Worm (Caenorhabditis elegans): ENCODE measurements around the gene srg-10.

srg-10 gene

DNA sequence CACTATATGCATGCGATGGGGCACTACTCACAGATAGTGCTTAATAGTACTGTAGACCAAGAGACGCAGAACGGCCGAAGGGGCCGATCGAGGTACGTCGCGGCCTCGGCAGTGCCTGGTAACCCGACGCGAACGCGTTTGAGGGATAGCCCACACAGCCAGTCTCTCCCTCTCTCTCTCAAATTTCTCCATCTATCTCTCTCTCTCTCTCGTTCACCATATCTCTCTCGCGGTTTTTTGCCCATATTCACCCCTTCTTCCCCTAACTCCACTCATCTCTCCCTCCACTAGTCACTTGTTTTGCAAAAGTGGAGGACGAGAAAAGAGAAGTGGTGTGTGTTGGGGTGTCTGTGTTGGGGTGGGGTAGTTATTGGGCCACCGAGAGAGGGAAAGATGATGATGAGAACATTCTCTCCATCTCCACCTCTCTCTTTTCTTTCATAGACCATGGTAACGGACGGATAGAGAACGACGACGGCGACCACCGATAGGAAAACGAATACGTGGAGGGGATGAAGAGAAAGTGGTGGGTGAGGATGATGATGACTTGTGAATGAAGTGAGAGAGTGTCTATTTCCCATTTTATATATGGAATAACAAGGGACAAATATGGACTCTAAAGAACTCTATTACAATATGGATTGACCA, 10.7 kb upstream of the srg-10 start (continued):
- TF ChIP-seq unc-130 (tag; optimal IDR thresholded peaks at IDR 0.05): no peak
- TF ChIP-seq nhr-28 (tag; optimal IDR thresholded peaks at IDR 0.05): no peak
- no peak for TF ChIP-seq ceh-90 (tag; optimal IDR thresholded peaks at IDR 0.05)
- TF ChIP-seq nhr-90 (tag; optimal IDR thresholded peaks at IDR 0.05; ENCODE audit: poor library complexity): peak; percentile 34
- TF ChIP-seq ceh-63 (GFP tag; optimal IDR thresholded peaks at IDR 0.05): no peak
- TF ChIP-seq tbx-2 (tag; optimal IDR thresholded peaks at IDR 0.05): peak; percentile 18
- TF ChIP-seq pqm-1 (tag; optimal IDR thresholded peaks at IDR 0.05): no peak
- TF ChIP-seq zag-1 (tag; optimal IDR thresholded peaks at IDR 0.05): no peak
- no peak for TF ChIP-seq aly-2 (tag; optimal IDR thresholded peaks at IDR 0.05)
- TF ChIP-seq lir-3 (tag; optimal IDR thresholded peaks at IDR 0.05; ENCODE audit: poor library complexity): no peak
- no peak for TF ChIP-seq unc-62 (GFP tag; optimal IDR thresholded peaks at IDR 0.05)
- TF ChIP-seq mef-2 (tag; optimal IDR thresholded peaks at IDR 0.05): no peak
- TF ChIP-seq lin-15B (tag; optimal IDR thresholded peaks at IDR 0.05): no peak
- peak; percentile 66 for TF ChIP-seq mep-1 (tag; optimal IDR thresholded peaks at IDR 0.05)
- no peak for TF ChIP-seq elt-2 (tag; optimal IDR thresholded peaks at IDR 0.05)
- TF ChIP-seq irx-1 (tag; optimal IDR thresholded peaks at IDR 0.05): no peak
- no peak for TF ChIP-seq fkh-4 (tag; optimal IDR thresholded peaks at IDR 0.05; ENCODE audit: borderline replicate concordance)
- no peak for TF ChIP-seq sptf-1 (tag; optimal IDR thresholded peaks at IDR 0.05)
- TF ChIP-seq nhr-77 (tag; optimal IDR thresholded peaks at IDR 0.05): peak; percentile 22
- no peak for TF ChIP-seq sox-4 (tag; optimal IDR thresholded peaks at IDR 0.05)
- no peak for TF ChIP-seq nhr-12 (tag; optimal IDR thresholded peaks at IDR 0.05)
- peak; percentile 51 for TF ChIP-seq nhr-20 (tag; optimal IDR thresholded peaks at IDR 0.05)
- TF ChIP-seq ztf-4 (tag; optimal IDR thresholded peaks at IDR 0.05): no peak
- TF ChIP-seq rnt-1 (tag; optimal IDR thresholded peaks at IDR 0.05): peak; percentile 29
- TF ChIP-seq ceh-82 (tag; optimal IDR thresholded peaks at IDR 0.05): peak in 2 of 3 experiments; percentile 22 to 63
- TF ChIP-seq nhr-76 (tag; optimal IDR thresholded peaks at IDR 0.05): no peak
- peak; percentile 61 for TF ChIP-seq nhr-71 (tag; optimal IDR thresholded peaks at IDR 0.05)
- peak; percentile 87 for TF ChIP-seq blmp-1 (tag; optimal IDR thresholded peaks at IDR 0.05)
- no peak for TF ChIP-seq fkh-10 (GFP tag; optimal IDR thresholded peaks at IDR 0.05)
- TF ChIP-seq efl-1 (optimal IDR thresholded peaks at IDR 0.05): peak; percentile 36 to 37
- peak; percentile 21 to 95 for TF ChIP-seq efl-1 (GFP tag; optimal IDR thresholded peaks at IDR 0.05 in 1 of 2)
- peak in 1 of 2 experiments; percentile 25 for TF ChIP-seq ztf-11 (tag; optimal IDR thresholded peaks at IDR 0.05)
- peak; percentile 25 to 50 for TF ChIP-seq lin-35 (GFP tag; optimal IDR thresholded peaks at IDR 0.05)

DNA sequence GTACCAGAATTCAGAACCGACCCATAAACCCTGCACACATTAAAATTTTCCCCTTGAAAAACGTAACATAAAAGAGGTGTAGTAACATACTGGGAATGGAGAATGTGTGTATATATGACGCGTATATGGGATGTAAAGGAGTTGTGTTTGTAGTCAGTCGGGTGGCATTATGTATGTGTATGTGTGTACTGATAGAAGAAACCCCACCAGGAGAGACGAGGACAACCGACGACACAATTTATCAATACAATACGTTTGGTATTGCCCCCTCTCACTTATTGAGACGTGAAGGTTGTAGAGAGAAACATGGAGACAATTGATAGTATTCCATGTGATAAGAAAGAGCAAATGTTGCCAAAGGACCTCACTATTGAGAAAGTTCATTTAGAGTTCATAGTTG, 9.5 kb upstream of the srg-10 start:
- TF ChIP-seq lin-13 (GFP tag; optimal IDR thresholded peaks at IDR 0.05) (no peak), efl-1 (optimal IDR thresholded peaks at IDR 0.05) (no peak), efl-1 (GFP tag; optimal IDR thresholded peaks at IDR 0.05 in 1 of 2) (peak in 1 of 2 experiments; percentile 59), fkh-10 (GFP tag; optimal IDR thresholded peaks at IDR 0.05) (no peak), lin-35 (GFP tag; optimal IDR thresholded peaks at IDR 0.05) (peak in 1 of 2 experiments; percentile 20), elt-2 (tag; optimal IDR thresholded peaks at IDR 0.05) (peak; percentile 46), pqm-1 (tag; optimal IDR thresholded peaks at IDR 0.05) (peak; percentile 25), mef-2 (tag; optimal IDR thresholded peaks at IDR 0.05) (no peak), nhr-20 (tag; optimal IDR thresholded peaks at IDR 0.05) (no peak), lin-14 (GFP tag; optimal IDR thresholded peaks at IDR 0.05) (peak; percentile 3)

DNA sequence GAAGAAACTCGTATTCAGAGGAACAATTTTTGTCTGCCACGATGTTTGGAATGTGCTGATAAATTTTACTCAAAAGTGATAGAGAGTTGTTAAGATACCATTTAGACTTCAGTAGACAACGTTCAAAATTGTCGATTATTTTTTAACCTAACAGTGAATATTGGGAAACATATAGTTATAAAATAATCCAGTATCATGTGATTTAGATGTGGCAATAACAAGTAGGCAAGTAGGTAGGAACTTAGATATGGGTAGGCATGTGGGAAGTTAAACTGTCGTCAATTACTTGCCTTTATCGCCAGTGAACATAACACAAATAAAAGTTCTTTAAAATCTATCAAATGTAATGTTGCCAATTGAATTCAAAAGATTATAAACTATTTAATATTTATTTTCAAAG, 6.1 kb upstream of the srg-10 start, which contains the start of gene T23F11.11:
TSS of gene T23F11.11 (minus strand) at position 101 of the 400 bp plus-strand sequence.
- TF ChIP-seq lin-35 (GFP tag; optimal IDR thresholded peaks at IDR 0.05) (no peak), alr-1 (tag; optimal IDR thresholded peaks at IDR 0.05; ENCODE audit: borderline replicate concordance) (no peak), aly-2 (tag; optimal IDR thresholded peaks at IDR 0.05) (no peak), F16B12.6 (tag; optimal IDR thresholded peaks at IDR 0.05) (no peak), ceh-8 (GFP tag; optimal IDR thresholded peaks at IDR 0.05) (no peak), nhr-84 (tag; optimal IDR thresholded peaks at IDR 0.05) (no peak), unc-62 (GFP tag; optimal IDR thresholded peaks at IDR 0.05) (no peak), mdl-1 (tag; optimal IDR thresholded peaks at IDR 0.05) (no peak), nhr-11 (tag; optimal IDR thresholded peaks at IDR 0.05) (no peak), fkh-4 (tag; optimal IDR thresholded peaks at IDR 0.05; ENCODE audit: borderline replicate concordance) (no peak), ces-1 (GFP tag; optimal IDR thresholded peaks at IDR 0.05) (no peak), elt-2 (tag; optimal IDR thresholded peaks at IDR 0.05) (no peak), nhr-71 (tag; optimal IDR thresholded peaks at IDR 0.05) (no peak), grh-1 (GFP tag; IDR thresholded peaks at IDR 0.05) (no peak), rnt-1 (tag; optimal IDR thresholded peaks at IDR 0.05) (no peak), pax-3 (tag; optimal IDR thresholded peaks at IDR 0.05) (no peak), C04F5.9 (tag; optimal IDR thresholded peaks at IDR 0.05) (no peak), fkh-8 (tag; optimal IDR thresholded peaks at IDR 0.05) (no peak), nhr-19 (GFP tag; conservative IDR thresholded peaks at IDR 0.05) (no peak), ets-5 (GFP tag; IDR thresholded peaks at IDR 0.05) (no peak)

Data from whole organism, L1 larva.